Worm (Caenorhabditis elegans) whole organism, young adult: ENCODE results near the gene col-106.
"Not testable (repeated sequence)": the region's sequence is repeated elsewhere in the genome, so short reads cannot be mapped to it uniquely, and the experiment has no call there.

Experiments
- F10E7.11 ChIP-seq: sonication (generic microtip); optimal IDR thresholded peaks from 2 replicates; lab custom pipeline; 2017; ENCODE audit warnings: mild to moderate bottlenecking, missing genetic modification characterization, moderate library complexity, missing compliant biosample characterization
- F33H1.4 ChIP-seq: fragments of 200-800 bp; sonication (Bioruptor generic); IDR thresholded peaks from 2 replicates; pipeline ENCODE4 v1.3.6; 2022; ENCODE audit warnings: missing genetic modification reagents, missing genetic modification characterization, missing compliant biosample characterization
- T07F8.4 ChIP-seq: sonication (generic microtip); optimal IDR thresholded peaks from 2 replicates; lab custom pipeline; 2016; ENCODE audit warnings: mild to moderate bottlenecking, missing genetic modification characterization, moderate library complexity, missing compliant biosample characterization
- T26A5.8 ChIP-seq: sonication (generic microtip); optimal IDR thresholded peaks from 2 replicates; lab custom pipeline; 2016; ENCODE audit warnings: missing genetic modification characterization, missing compliant biosample characterization
- athp-1 ChIP-seq: sonication (generic microtip); optimal IDR thresholded peaks from 2 replicates; lab custom pipeline; 2017; ENCODE audit warnings: mild to moderate bottlenecking, missing genetic modification characterization, missing compliant biosample characterization
- attf-6 ChIP-seq: fragments of 200-800 bp; sonication (Bioruptor generic); IDR thresholded peaks from 2 replicates; pipeline ENCODE4 v1.3.6; 2022; ENCODE audit warnings: missing genetic modification reagents, missing genetic modification characterization, missing compliant biosample characterization
- him-1 ChIP-seq: sonication (generic microtip); optimal IDR thresholded peaks from 2 replicates; lab custom pipeline; 2016; ENCODE audit warnings: missing genotype, missing genetic modification reagents, missing genetic modification characterization, missing compliant biosample characterization
- hrde-1 ChIP-seq: sonication (generic microtip); optimal IDR thresholded peaks from 2 replicates; lab custom pipeline; 2016; ENCODE audit warnings: missing genetic modification characterization, mild to moderate bottlenecking, missing compliant biosample characterization, moderate library complexity, missing genotype, missing genetic modification reagents, borderline replicate concordance
- lag-1 ChIP-seq: fragments of 200-800 bp; sonication (Bioruptor generic); IDR thresholded peaks from 2 replicates; pipeline ENCODE4 v1.3.6; 2022; ENCODE audit warnings: missing genetic modification reagents, missing genetic modification characterization, missing compliant biosample characterization
- lin-35 ChIP-seq, 3 experiments: fragments of 150-350 bp in 2 of 3; sonication (generic microtip) in 1 of 3; optimal IDR thresholded peaks; 2 replicates each; lab custom pipeline; 2014 to 2018; ENCODE audit warnings: missing biosample characterization in 3 of 3, missing genetic modification characterization in 3 of 3, missing genetic modification reagents in 3 of 3
- snpc-4 ChIP-seq, 5 experiments: fragments of 150-350 bp in 1 of 5; sonication (generic microtip) in 4 of 5; optimal IDR thresholded peaks; 2 replicates each; lab custom pipeline; 2014 to 2018; ENCODE audit warnings: missing genetic modification characterization in 5 of 5, missing biosample characterization in 3 of 5, antibody characterized with exemption in 2 of 5, mild to moderate bottlenecking in 2 of 5, missing compliant biosample characterization in 2 of 5, missing genotype in 2 of 5, moderate library complexity in 2 of 5, missing genetic modification reagents in 1 of 5
- xnd-1 ChIP-seq: sonication (generic microtip); optimal IDR thresholded peaks from 2 replicates; lab custom pipeline; 2016; ENCODE audit warnings: missing genotype, missing genetic modification reagents, missing genetic modification characterization, missing compliant biosample characterization

- not testable (repeated sequence) for TF ChIP-seq lin-35 (GFP tag; optimal IDR thresholded peaks at IDR 0.05; lab: Kevin White, UChicago); snpc-4 (GFP tag; optimal IDR thresholded peaks at IDR 0.05; lab: Kevin White, UChicago); snpc-4 (tag; optimal IDR thresholded peaks at IDR 0.05; lab: Kevin White, UChicago); lag-1 (GFP tag; lab: Robert Waterston, UW); xnd-1; F10E7.11 (tag; lab: Kevin White, UChicago); T07F8.4 (tag; lab: Kevin White, UChicago); T26A5.8 (tag; lab: Kevin White, UChicago); athp-1 (tag; lab: Kevin White, UChicago); him-1; attf-6; hrde-1 (tag; lab: Kevin White, UChicago)
- peak; percentile 20; the same call in 1 of the 2 replicates for TF ChIP-seq F33H1.4
Measured at ce11 chrIV:1440094-1440493, 20.5 kb downstream of the col-106 start.
